Fruit fly (Drosophila melanogaster) whole organism, embryonic: ENCODE results near the gene GAPcenA.

Experiments used
- Atf-2 ChIP-seq: fragments of 200-800 bp; sonication (Bioruptor generic); optimal IDR thresholded peaks from 2 replicates; lab custom pipeline; 2016; ENCODE audit warnings: missing biosample characterization, missing genetic modification characterization
- Blimp-1 ChIP-seq: fragments of 200-800 bp; sonication (Bioruptor generic); optimal IDR thresholded peaks from 3 replicates; lab custom pipeline; 2018; ENCODE audit warnings: missing biosample characterization, missing genetic modification characterization, mild to moderate bottlenecking, moderate library complexity, missing genetic modification reagents
- CG10366 ChIP-seq: fragments of 200-800 bp; sonication (Bioruptor generic); IDR thresholded peaks from 2 replicates; pipeline ENCODE4 v1.3.6; 2022; ENCODE audit warnings: missing biosample characterization, missing genetic modification characterization
- CG10462 ChIP-seq: fragments of 200-800 bp; sonication (Bioruptor generic); optimal IDR thresholded peaks from 2 replicates; lab custom pipeline; 2016; ENCODE audit warnings: missing biosample characterization, missing genetic modification characterization
- CG12219 ChIP-seq: fragments of 200-800 bp; sonication (Bioruptor generic); optimal IDR thresholded peaks from 3 replicates; lab custom pipeline; 2018; ENCODE audit warnings: missing biosample characterization, mild to moderate bottlenecking, missing genetic modification characterization
- CG15011 ChIP-seq: fragments of 200-800 bp; sonication (Bioruptor generic); optimal IDR thresholded peaks from 3 replicates; lab custom pipeline; 2018; ENCODE audit warnings: missing biosample characterization, mild to moderate bottlenecking, missing genetic modification characterization
- CG34376 ChIP-seq: fragments of 200-800 bp; sonication (Bioruptor generic); optimal IDR thresholded peaks from 2 replicates; lab custom pipeline; 2018; ENCODE audit warnings: missing biosample characterization, mild to moderate bottlenecking, missing genetic modification characterization
- CG34422 ChIP-seq: fragments of 200-800 bp; sonication (Bioruptor generic); IDR thresholded peaks from 3 replicates; pipeline ENCODE4 v1.3.6; 2022; ENCODE audit warnings: missing biosample characterization, missing genetic modification characterization
- CG4424 ChIP-seq: fragments of 200-800 bp; sonication (Bioruptor generic); optimal IDR thresholded peaks from 3 replicates; lab custom pipeline; 2016; ENCODE audit warnings: missing biosample characterization, missing genetic modification characterization
- CG5245 ChIP-seq: fragments of 200-800 bp; sonication (Bioruptor generic); optimal IDR thresholded peaks from 3 replicates; lab custom pipeline; 2016; ENCODE audit warnings: missing biosample characterization, missing genetic modification characterization
- CG6791 ChIP-seq: fragments of 200-800 bp; sonication (Bioruptor generic); IDR thresholded peaks from 3 replicates; pipeline ENCODE4 v1.3.6; 2022; ENCODE audit warnings: missing biosample characterization, missing genetic modification characterization; ENCODE audit not compliant: partially characterized antibody
- CG8765 ChIP-seq: fragments of 200-800 bp; sonication (Bioruptor generic); IDR thresholded peaks from 2 replicates; pipeline ENCODE4 v1.3.6; 2022; ENCODE audit warnings: missing biosample characterization, missing genetic modification characterization
- CG9797 ChIP-seq: fragments of 200-800 bp; sonication (Bioruptor generic); optimal IDR thresholded peaks from 3 replicates; lab custom pipeline; 2018; ENCODE audit warnings: missing biosample characterization, mild to moderate bottlenecking, missing genetic modification characterization
- CHES-1-like ChIP-seq: fragments of 200-800 bp; sonication (Bioruptor generic); optimal IDR thresholded peaks from 2 replicates; lab custom pipeline; 2016; ENCODE audit warnings: missing biosample characterization, missing genetic modification characterization
- D19A ChIP-seq: fragments of 200-800 bp; optimal IDR thresholded peaks from 3 replicates; lab custom pipeline; 2019; ENCODE audit warnings: missing biosample characterization, mild to moderate bottlenecking, missing genetic modification characterization, moderate library complexity
- Dip3 ChIP-seq: fragments of 200-800 bp; sonication (Bioruptor generic); optimal IDR thresholded peaks from 3 replicates; lab custom pipeline; 2016; ENCODE audit warnings: missing biosample characterization, missing genetic modification characterization
- GATAe ChIP-seq: fragments of 200-800 bp; sonication (Bioruptor generic); conservative IDR thresholded peaks from 2 replicates; pipeline ENCODE4 v1.3.6; 2022; ENCODE audit warnings: missing biosample characterization, missing genetic modification characterization
- H2.0 ChIP-seq: fragments of 200-800 bp; sonication (Bioruptor generic); IDR thresholded peaks from 2 replicates; pipeline ENCODE4 v1.3.6; 2022; ENCODE audit warnings: missing biosample characterization, missing genetic modification characterization
- Hmr ChIP-seq: fragments of 200-800 bp; sonication (Bioruptor generic); optimal IDR thresholded peaks from 3 replicates; lab custom pipeline; 2017; ENCODE audit warnings: mild to moderate bottlenecking, missing biosample characterization, missing genetic modification reagents, missing genetic modification characterization
- Hr3 ChIP-seq: fragments of 200-800 bp; sonication (Bioruptor generic); optimal IDR thresholded peaks from 3 replicates; lab custom pipeline; 2016; ENCODE audit warnings: missing biosample characterization, missing genetic modification characterization
- Nf-YB ChIP-seq: fragments of 200-800 bp; sonication (Bioruptor generic); optimal IDR thresholded peaks from 3 replicates; lab custom pipeline; 2019; ENCODE audit warnings: missing biosample characterization, mild to moderate bottlenecking, missing genetic modification characterization, moderate library complexity
- Oli ChIP-seq: fragments of 200-800 bp; sonication (Bioruptor generic); optimal IDR thresholded peaks from 2 replicates; lab custom pipeline; 2018; ENCODE audit warnings: missing biosample characterization, mild to moderate bottlenecking, missing genetic modification characterization, moderate library complexity
- Pdp1 ChIP-seq, 2 experiments: fragments of 200-800 bp; sonication (Bioruptor generic); optimal IDR thresholded peaks; 3 replicates each; lab custom pipeline; 2016; ENCODE audit warnings: missing biosample characterization in 2 of 2, missing genetic modification characterization in 2 of 2, mild to moderate bottlenecking in 1 of 2, moderate library complexity in 1 of 2
- Ptx1 ChIP-seq: fragments of 200-800 bp; sonication (Bioruptor generic); IDR thresholded peaks from 2 replicates; pipeline ENCODE4 v1.3.6; 2022; ENCODE audit warnings: missing biosample characterization, missing genetic modification characterization
- Rx ChIP-seq: fragments of 200-800 bp; sonication (Bioruptor generic); IDR thresholded peaks from 2 replicates; pipeline ENCODE4 v1.3.6; 2022; ENCODE audit warnings: missing biosample characterization, missing genetic modification characterization
- Six4 ChIP-seq: fragments of 200-800 bp; sonication (Bioruptor generic); optimal IDR thresholded peaks from 2 replicates; lab custom pipeline; 2016; ENCODE audit warnings: missing biosample characterization, missing genetic modification characterization
- Sox100B ChIP-seq: fragments of 200-800 bp; sonication (Bioruptor generic); optimal IDR thresholded peaks from 3 replicates; lab custom pipeline; 2018; ENCODE audit warnings: missing biosample characterization, mild to moderate bottlenecking, missing genetic modification characterization
- Ssrp ChIP-seq: fragments of 200-800 bp; sonication (Bioruptor generic); optimal IDR thresholded peaks from 2 replicates; lab custom pipeline; 2018; ENCODE audit warnings: missing biosample characterization, mild to moderate bottlenecking, missing genetic modification characterization, moderate library complexity
- Taf1 ChIP-seq: fragments of 200-800 bp; sonication (Bioruptor generic); IDR thresholded peaks from 2 replicates; pipeline ENCODE4 v1.3.6; 2022; ENCODE audit warnings: missing biosample characterization, missing genetic modification characterization
- al ChIP-seq: fragments of 200-800 bp; sonication (Bioruptor generic); IDR thresholded peaks from 2 replicates; pipeline ENCODE4 v1.3.6; 2022; ENCODE audit warnings: missing biosample characterization, missing genetic modification characterization
- caup ChIP-seq: fragments of 200-800 bp; sonication (Bioruptor generic); optimal IDR thresholded peaks from 3 replicates; lab custom pipeline; 2017; ENCODE audit warnings: missing biosample characterization, mild to moderate bottlenecking, missing genetic modification characterization, moderate library complexity; ENCODE audit not compliant: severe bottlenecking
- fd96Cb ChIP-seq: fragments of 200-800 bp; sonication (Bioruptor generic); optimal IDR thresholded peaks from 2 replicates; lab custom pipeline; 2018; ENCODE audit warnings: missing biosample characterization, mild to moderate bottlenecking, missing genetic modification characterization, moderate library complexity
- fru ChIP-seq: fragments of >200 bp; optimal IDR thresholded peaks from 2 replicates; lab custom pipeline; 2017
- gem ChIP-seq: fragments of 200-800 bp; sonication (Bioruptor generic); optimal IDR thresholded peaks from 2 replicates; lab custom pipeline; 2019; ENCODE audit warnings: missing biosample characterization, mild to moderate bottlenecking, missing genetic modification characterization, moderate library complexity
- gfzf ChIP-seq: fragments of 200-800 bp; sonication (Bioruptor generic); optimal IDR thresholded peaks from 2 replicates; lab custom pipeline; 2016; ENCODE audit warnings: missing biosample characterization, mild to moderate bottlenecking, missing genetic modification characterization, moderate library complexity
- gsb ChIP-seq: fragments of 200-800 bp; sonication (Bioruptor generic); IDR thresholded peaks from 2 replicates; pipeline ENCODE4 v1.3.6; 2022; ENCODE audit warnings: missing biosample characterization, missing genetic modification characterization
- h ChIP-seq: fragments of >200 bp; optimal IDR thresholded peaks from 2 replicates; lab custom pipeline; 2017
- luna ChIP-seq: fragments of 200-800 bp; sonication (Bioruptor generic); optimal IDR thresholded peaks from 2 replicates; lab custom pipeline; 2016; ENCODE audit warnings: missing biosample characterization, missing genetic modification characterization
- nmo ChIP-seq: fragments of 200-800 bp; sonication (Bioruptor generic); optimal IDR thresholded peaks from 2 replicates; lab custom pipeline; 2018; ENCODE audit warnings: missing biosample characterization, mild to moderate bottlenecking, missing genetic modification characterization, moderate library complexity
- psq ChIP-seq: fragments of 200-800 bp; sonication (Bioruptor generic); optimal IDR thresholded peaks from 2 replicates; lab custom pipeline; 2017; ENCODE audit warnings: missing biosample characterization, missing genetic modification characterization
- ranshi ChIP-seq: fragments of 200-800 bp; sonication (Bioruptor generic); IDR thresholded peaks from 2 replicates; pipeline ENCODE4 v1.3.6; 2022; ENCODE audit warnings: missing biosample characterization, missing genetic modification characterization
- sc ChIP-seq, 3 experiments: fragments of >200 bp in 2 of 3; fragments of 200-800 bp in 1 of 3; sonication (Bioruptor generic) in 1 of 3; optimal IDR thresholded peaks; 2 replicates in 2 of 3; 3 replicates in 1 of 3; lab custom pipeline; 2017; ENCODE audit warnings: mild to moderate bottlenecking in 1 of 3, missing biosample characterization in 1 of 3, missing genetic modification characterization in 1 of 3, missing genetic modification reagents in 1 of 3
- scrt ChIP-seq: fragments of 200-800 bp; sonication (Bioruptor generic); optimal IDR thresholded peaks from 2 replicates; lab custom pipeline; 2018; ENCODE audit warnings: missing biosample characterization, mild to moderate bottlenecking, missing genetic modification characterization, moderate library complexity
- shn ChIP-seq: fragments of 200-800 bp; sonication (Bioruptor generic); optimal IDR thresholded peaks from 3 replicates; lab custom pipeline; 2016; ENCODE audit warnings: missing biosample characterization, missing genetic modification characterization
- sr ChIP-seq: fragments of 200-800 bp; sonication (Bioruptor generic); IDR thresholded peaks from 3 replicates; pipeline ENCODE4 v1.3.6; 2022; ENCODE audit warnings: missing biosample characterization, missing genetic modification characterization
- tin ChIP-seq: fragments of 200-800 bp; sonication (Bioruptor generic); optimal IDR thresholded peaks from 3 replicates; lab custom pipeline; 2016; ENCODE audit warnings: missing biosample characterization, missing genetic modification characterization
- trh ChIP-seq: fragments of 200-800 bp; sonication (Bioruptor generic); optimal IDR thresholded peaks from 2 replicates; lab custom pipeline; 2016; ENCODE audit warnings: missing biosample characterization, missing genetic modification characterization
- ttk ChIP-seq: fragments of 200-800 bp; sonication (Bioruptor generic); IDR thresholded peaks from 2 replicates; pipeline ENCODE4 v2.1.2; 2022; ENCODE audit warnings: missing biosample characterization, missing genetic modification characterization
- zen2 ChIP-seq: fragments of 200-800 bp; sonication (Bioruptor generic); IDR thresholded peaks from 3 replicates; pipeline ENCODE4 v1.3.6; 2022; ENCODE audit warnings: missing biosample characterization, missing genetic modification characterization; ENCODE audit not compliant: partially characterized antibody
- zf30C ChIP-seq: fragments of 200-800 bp; sonication (Bioruptor generic); optimal IDR thresholded peaks from 3 replicates; lab custom pipeline; 2018; ENCODE audit warnings: missing biosample characterization, mild to moderate bottlenecking, missing genetic modification characterization

GAPcenA gene

dm6 chr3L:8395630-8396168 lies 49.3 kb downstream of the GAPcenA start, which contains the start of gene CG7120 (continued):
- TF ChIP-seq gem (tag; lab: Kevin White, UChicago) (peak; percentile 63), fru (lab: Kevin White, UChicago) (no peak), Rx (0 out of 2 replicates have a peak, but pooled peaks have one; percentile 16), CG8765 (GFP tag; lab: Robert Waterston, UW) (no peak; the same call in 1 of the 2 replicates), CG34422 (GFP tag; lab: Robert Waterston, UW) (0 out of 3 replicates have a peak, but pooled peaks have one; percentile 29), zf30C (GFP tag; lab: Kevin White, UChicago) (peak; percentile 82), Hmr (peak; percentile 36), Blimp-1 (peak; percentile 55), D19A (tag; lab: Kevin White, UChicago) (peak; percentile 52), Dip3 (GFP tag; lab: Kevin White, UChicago) (peak; percentile 38), Oli (peak; percentile 67), sc (optimal IDR thresholded peaks at IDR 0.05; lab: Kevin White, UChicago) (no peak), sc (GFP tag; optimal IDR thresholded peaks at IDR 0.05; lab: Kevin White, UChicago) (peak; percentile 39), CG10462 (GFP tag; lab: Kevin White, UChicago) (no peak), h (lab: Kevin White, UChicago) (no peak), zen2 (GFP tag; lab: Robert Waterston, UW) (no peak), Atf-2 (GFP tag; lab: Kevin White, UChicago) (peak; percentile 61), tin (peak; percentile 28), trh (GFP tag; lab: Kevin White, UChicago) (no peak), CG4424 (GFP tag; lab: Kevin White, UChicago) (peak; percentile 55), scrt (GFP tag; lab: Kevin White, UChicago) (peak; percentile 36), psq (no peak), CG5245 (no peak), GATAe (GFP tag; lab: Robert Waterston, UW) (no peak), caup (GFP tag; lab: Kevin White, UChicago) (peak; percentile 26), fd96Cb (tag; lab: Kevin White, UChicago) (peak; percentile 62), Ssrp (peak; percentile 50), luna (GFP tag; lab: Kevin White, UChicago) (no peak), CG15011 (GFP tag; lab: Kevin White, UChicago) (peak; percentile 23), nmo (GFP tag; lab: Kevin White, UChicago) (peak; percentile 70), Six4 (GFP tag; lab: Kevin White, UChicago) (peak; percentile 53), Ptx1 (GFP tag; lab: Robert Waterston, UW) (0 out of 2 replicates have a peak, but pooled peaks have one; percentile 13), al (no peak), Nf-YB (GFP tag; lab: Kevin White, UChicago) (peak; percentile 45), sr (GFP tag; lab: Robert Waterston, UW) (no peak), CG34376 (no peak), gsb (GFP tag; lab: Robert Waterston, UW) (no peak), Hr3 (GFP tag; lab: Kevin White, UChicago) (peak; percentile 7), ttk (GFP tag; lab: Robert Waterston, UW) (peak; percentile 30; the same call in 1 of the 2 replicates), H2.0 (no peak), CG9797 (no peak), CG10366 (GFP tag; lab: Robert Waterston, UW) (peak; percentile 16; the same call in 1 of the 2 replicates), Pdp1 (GFP tag; optimal IDR thresholded peaks at IDR 0.05; lab: Kevin White, UChicago) (peak; percentile 43 to 58), shn (GFP tag; lab: Kevin White, UChicago) (peak; percentile 14), CHES-1-like (GFP tag; lab: Kevin White, UChicago) (no peak), gfzf (GFP tag; lab: Kevin White, UChicago) (no peak), ranshi (GFP tag; lab: Robert Waterston, UW) (no peak), CG6791 (GFP tag; lab: Robert Waterston, UW) (no peak), Taf1 (GFP tag; lab: Robert Waterston, UW) (no peak), CG12219 (GFP tag; lab: Kevin White, UChicago) (peak; percentile 31), Sox100B (GFP tag; lab: Kevin White, UChicago) (peak; percentile 55)
